Worm (Caenorhabditis elegans) whole organism, L4 larva: ENCODE results near the gene lst-6.

Source experiments
- ceh-28 ChIP-seq: fragments of 150-350 bp; optimal IDR thresholded peaks from 2 replicates; lab custom pipeline; 2014; ENCODE audit warnings: missing biosample characterization, missing genetic modification reagents, missing genetic modification characterization
- fkh-10 ChIP-seq: fragments of 150-350 bp; optimal IDR thresholded peaks from 2 replicates; lab custom pipeline; 2014; ENCODE audit warnings: missing biosample characterization, missing genetic modification reagents, missing genetic modification characterization
- fos-1 ChIP-seq: fragments of 150-350 bp; optimal IDR thresholded peaks from 2 replicates; lab custom pipeline; 2014; ENCODE audit warnings: missing biosample characterization, missing genetic modification characterization
- hlh-11 ChIP-seq: fragments of 200-800 bp; sonication (Bioruptor generic); optimal IDR thresholded peaks from 2 replicates; lab custom pipeline; 2018; ENCODE audit warnings: mild to moderate bottlenecking, missing genetic modification characterization, missing compliant biosample characterization
- lsy-2 ChIP-seq, 2 experiments: fragments of 150-350 bp in 1 of 2; sonication (generic microtip) in 1 of 2; optimal IDR thresholded peaks; 2 replicates each; lab custom pipeline; 2014 to 2017; ENCODE audit warnings: missing biosample characterization in 2 of 2, missing genetic modification characterization in 2 of 2
- nhr-237 ChIP-seq: sonication (generic microtip); optimal IDR thresholded peaks from 2 replicates; lab custom pipeline; 2017; ENCODE audit warnings: missing biosample characterization, missing genetic modification characterization
- nhr-28 ChIP-seq: fragments of 150-350 bp; optimal IDR thresholded peaks from 2 replicates; lab custom pipeline; 2014; ENCODE audit warnings: missing biosample characterization, missing genetic modification characterization
- php-3 ChIP-seq: fragments of 200-800 bp; sonication (Bioruptor generic); IDR thresholded peaks from 2 replicates; pipeline ENCODE4 v1.3.6; 2022; ENCODE audit warnings: missing genetic modification reagents, missing genetic modification characterization, missing compliant biosample characterization
- snpc-4 ChIP-seq: fragments of 150-350 bp; optimal IDR thresholded peaks from 2 replicates; lab custom pipeline; 2014; ENCODE audit warnings: missing biosample characterization, missing genetic modification characterization
- spr-3 ChIP-seq: fragments of 200-800 bp; sonication (Bioruptor generic); optimal IDR thresholded peaks from 2 replicates; lab custom pipeline; 2018; ENCODE audit warnings: mild to moderate bottlenecking, missing genetic modification characterization, missing compliant biosample characterization
- tag-97 ChIP-seq: fragments of 200-800 bp; sonication (Bioruptor generic); IDR thresholded peaks from 2 replicates; pipeline ENCODE4 v1.3.6; 2022; ENCODE audit warnings: missing genetic modification characterization, missing compliant biosample characterization
- unc-39 ChIP-seq: sonication (generic microtip); optimal IDR thresholded peaks from 2 replicates; lab custom pipeline; 2017; ENCODE audit warnings: missing biosample characterization, missing genetic modification characterization
- unc-62 ChIP-seq, 3 experiments: fragments of 150-350 bp in 1 of 3; sonication (generic microtip); optimal IDR thresholded peaks in 2 of 3; peaks in 1 of 3; 1 replicate in 1 of 3; 2 replicates in 2 of 3; lab custom pipeline; 2014 to 2017; ENCODE audit warnings: missing biosample characterization in 3 of 3, missing genetic modification characterization in 3 of 3, missing genetic modification reagents in 3 of 3, missing genotype in 1 of 3
- vab-7 ChIP-seq: fragments of 200-800 bp; sonication (Bioruptor generic); IDR thresholded peaks from 2 replicates; pipeline ENCODE4 v1.3.6; 2022; ENCODE audit warnings: missing genetic modification reagents, missing genetic modification characterization, missing compliant biosample characterization

DNA sequence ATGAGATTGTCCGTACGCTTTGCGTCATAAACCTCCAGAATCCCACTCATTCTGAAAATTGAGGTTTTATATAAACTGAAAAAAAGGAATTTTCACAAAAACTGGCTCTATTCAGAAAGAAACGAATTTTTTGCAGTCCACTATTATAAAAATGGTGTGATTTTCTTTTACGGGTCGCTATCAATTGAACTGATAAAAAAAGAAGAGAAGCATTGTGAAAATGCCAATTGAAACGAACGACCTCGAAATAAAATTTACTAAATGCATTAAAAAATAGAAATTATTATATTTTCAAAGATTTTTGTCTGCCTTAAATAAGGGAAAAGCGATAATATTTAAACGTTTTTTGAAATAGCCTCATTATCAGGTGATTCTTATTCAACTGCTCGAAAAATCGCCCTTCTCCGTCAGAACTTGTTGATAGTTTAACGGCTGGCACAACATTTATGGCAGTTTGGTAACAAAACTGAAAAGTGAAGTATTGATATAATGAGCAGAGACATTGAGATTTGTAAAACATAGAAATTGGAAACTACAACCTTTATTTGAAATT lies 50.0 kb downstream of the lst-6 start, which contains the start of gene art-1:
- TF ChIP-seq unc-39 (tag; lab: Kevin White, UChicago) = no peak
- TF ChIP-seq spr-3 (GFP tag; lab: Kevin White, UChicago) = no peak
- TF ChIP-seq hlh-11 (tag; lab: Kevin White, UChicago) = no peak
- no peak for TF ChIP-seq fos-1
- no peak for TF ChIP-seq tag-97 (GFP tag; lab: Robert Waterston, UW)
- TF ChIP-seq nhr-28 (tag; lab: Kevin White, UChicago) = no peak
- 0 out of 2 replicates have a peak, but pooled peaks have one; percentile 45 for TF ChIP-seq php-3 (GFP tag; lab: Robert Waterston, UW)
- TF ChIP-seq ceh-28 = no peak
- TF ChIP-seq unc-62 (GFP tag; optimal IDR thresholded peaks at IDR 0.05 in 1 of 2; lab: Kevin White, UChicago) = no peak
- no peak for TF ChIP-seq unc-62 (tag; optimal IDR thresholded peaks at IDR 0.05; lab: Kevin White, UChicago)
- no peak for TF ChIP-seq vab-7 (GFP tag; lab: Robert Waterston, UW)
- peak in 1 of 2 experiments; percentile 32 for TF ChIP-seq lsy-2 (tag; optimal IDR thresholded peaks at IDR 0.05; lab: Kevin White, UChicago)
- no peak for TF ChIP-seq fkh-10
- TF ChIP-seq nhr-237 (tag; lab: Kevin White, UChicago) = no peak
- no peak for TF ChIP-seq snpc-4 (tag; lab: Kevin White, UChicago)
